Worm (Caenorhabditis elegans): ENCODE measurements around the gene F56D6.8.
"Not testable (repeated sequence)": the region's sequence is repeated elsewhere in the genome, so short reads cannot be mapped to it uniquely, and the experiment has no call there.

F56D6.8 gene

DNA sequence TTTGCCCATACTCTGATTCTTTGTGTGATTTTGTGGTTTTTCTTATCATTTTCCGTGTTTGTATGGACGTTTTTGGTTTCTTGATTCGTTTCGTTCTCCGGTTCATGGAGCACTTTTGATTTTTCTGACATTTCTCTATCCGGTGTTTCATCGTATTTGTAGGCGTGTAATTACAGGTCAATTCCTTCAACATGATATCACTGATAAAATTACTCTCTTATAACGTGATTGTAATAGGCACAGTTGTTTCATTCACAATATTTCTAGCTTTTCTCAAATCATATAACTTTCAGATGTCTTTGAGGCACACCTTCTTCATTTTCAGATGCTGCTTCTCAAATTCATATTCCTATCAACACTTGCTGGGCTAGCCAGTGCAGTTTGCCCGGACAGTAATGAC lies 38.2 kb upstream of the F56D6.8 start, which contains the start of gene clec-70:
TSS of gene clec-70 (plus strand) at position 301 of the 400 bp plus-strand sequence.
- TF ChIP-seq egl-13 (tag; optimal IDR thresholded peaks at IDR 0.05); unc-130 (tag; optimal IDR thresholded peaks at IDR 0.05); dpl-1 (GFP tag; optimal IDR thresholded peaks at IDR 0.05): not testable (repeated sequence)

DNA sequence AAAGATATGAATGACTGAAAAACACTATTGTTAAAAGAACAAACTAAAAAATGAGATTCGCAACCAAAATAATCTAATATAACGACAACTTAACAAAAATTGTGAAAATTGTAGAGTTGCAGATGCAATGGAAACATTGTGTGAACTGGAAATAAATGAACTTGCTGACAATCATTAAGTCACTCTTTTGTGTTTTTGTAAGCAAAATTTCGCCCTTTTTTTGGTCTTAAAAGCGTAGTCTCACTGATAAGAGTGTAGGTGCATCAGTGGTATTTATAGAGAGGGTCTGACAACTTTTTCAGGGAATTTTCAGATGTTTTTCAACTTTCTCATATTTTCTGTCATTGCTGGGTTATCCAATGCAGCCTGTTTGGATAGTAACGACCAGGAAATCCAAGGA lies 31.9 kb upstream of the F56D6.8 start, which contains the start of gene clec-68:
TSS of gene clec-68 (plus strand) at position 301 of the 400 bp plus-strand sequence.
- TF ChIP-seq mab-9 (GFP tag; IDR thresholded peaks at IDR 0.05), result no peak
- TF ChIP-seq ama-1 (optimal IDR thresholded peaks at IDR 0.05), result no peak
- TF ChIP-seq tbx-2 (tag; optimal IDR thresholded peaks at IDR 0.05), result no peak
- TF ChIP-seq grh-1 (GFP tag; IDR thresholded peaks at IDR 0.05), result no peak
- TF ChIP-seq ets-5 (GFP tag; IDR thresholded peaks at IDR 0.05), result no peak
- no peak for TF ChIP-seq lir-3 (tag; optimal IDR thresholded peaks at IDR 0.05; ENCODE audit: poor library complexity)
- no peak for TF ChIP-seq unc-98 (GFP tag; IDR thresholded peaks at IDR 0.05)
- no peak for TF ChIP-seq pag-3 (tag; optimal IDR thresholded peaks at IDR 0.05; ENCODE audit: borderline replicate concordance, insufficient read depth)
- no peak for TF ChIP-seq egl-27 (tag; optimal IDR thresholded peaks at IDR 0.05)
- TF ChIP-seq nhr-28 (tag; optimal IDR thresholded peaks at IDR 0.05), result no peak
- TF ChIP-seq fkh-8 (tag; optimal IDR thresholded peaks at IDR 0.05), result no peak
- TF ChIP-seq skn-1 (tag; optimal IDR thresholded peaks at IDR 0.05), result no peak
- TF ChIP-seq lin-39 (tag; optimal IDR thresholded peaks at IDR 0.05), result no peak

DNA sequence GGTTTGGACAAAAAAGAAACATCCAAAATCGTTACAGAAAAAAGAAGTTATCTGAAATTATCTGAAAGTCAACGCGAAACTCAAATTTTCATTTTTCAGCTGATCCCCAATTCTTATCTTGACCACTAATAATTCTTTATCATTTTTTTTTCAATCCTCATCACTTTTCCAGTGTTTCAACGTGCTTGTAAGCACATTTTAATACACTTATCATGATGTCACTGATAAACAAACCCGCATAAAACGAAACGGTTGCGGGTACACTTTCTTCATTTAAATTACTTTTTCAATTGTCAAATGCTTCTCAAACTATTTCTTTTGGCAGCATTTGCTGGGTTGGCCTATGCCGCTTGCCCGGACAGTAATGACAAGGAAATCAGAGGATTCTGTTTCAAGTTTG lies 27.7 kb upstream of the F56D6.8 start, which contains the start of gene clec-67:
TSS of gene clec-67 (plus strand) at position 268 of the 400 bp plus-strand sequence.
- no peak for TF ChIP-seq unc-30 (tag; optimal IDR thresholded peaks at IDR 0.05)
- no peak for TF ChIP-seq nhr-84 (tag; optimal IDR thresholded peaks at IDR 0.05)
- TF ChIP-seq pqm-1 (tag; optimal IDR thresholded peaks at IDR 0.05), result peak; percentile 21
- no peak for TF ChIP-seq dpl-1 (GFP tag; optimal IDR thresholded peaks at IDR 0.05)
- TF ChIP-seq pag-3 (tag; optimal IDR thresholded peaks at IDR 0.05; ENCODE audit: borderline replicate concordance, insufficient read depth), result no peak
- TF ChIP-seq elt-2 (tag; optimal IDR thresholded peaks at IDR 0.05), result peak; percentile 94

DNA sequence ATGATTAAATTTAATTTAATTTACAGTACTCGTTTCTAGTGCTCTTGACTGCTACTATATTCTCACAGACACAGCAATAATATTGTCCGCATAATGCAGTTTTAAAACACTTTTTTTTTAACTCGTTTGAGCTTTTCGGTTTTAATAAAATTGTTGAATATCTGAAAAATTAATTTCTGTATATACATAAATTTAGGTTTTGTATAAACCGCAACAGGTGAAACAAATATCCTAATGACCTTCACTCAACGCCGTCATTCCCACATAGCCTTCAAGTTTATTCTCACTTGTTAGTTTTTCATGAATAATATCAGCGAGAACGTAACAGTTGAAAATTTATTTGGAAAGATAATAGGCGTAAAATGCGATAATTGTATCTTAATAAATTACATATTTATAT lies 25.3 kb upstream of the F56D6.8 start, which contains the start of gene srz-19:
TSS of gene srz-19 (plus strand) at position 301 of the 400 bp plus-strand sequence.
- TF ChIP-seq lin-35 (GFP tag; optimal IDR thresholded peaks at IDR 0.05) (no peak), snu-23 (GFP tag; optimal IDR thresholded peaks at IDR 0.05) (no peak), pag-3 (tag; optimal IDR thresholded peaks at IDR 0.05; ENCODE audit: borderline replicate concordance, insufficient read depth) (no peak), unc-130 (tag; optimal IDR thresholded peaks at IDR 0.05) (no peak), swsn-7 (tag; optimal IDR thresholded peaks at IDR 0.05) (no peak), dsc-1 (tag; optimal IDR thresholded peaks at IDR 0.05) (no peak)

DNA sequence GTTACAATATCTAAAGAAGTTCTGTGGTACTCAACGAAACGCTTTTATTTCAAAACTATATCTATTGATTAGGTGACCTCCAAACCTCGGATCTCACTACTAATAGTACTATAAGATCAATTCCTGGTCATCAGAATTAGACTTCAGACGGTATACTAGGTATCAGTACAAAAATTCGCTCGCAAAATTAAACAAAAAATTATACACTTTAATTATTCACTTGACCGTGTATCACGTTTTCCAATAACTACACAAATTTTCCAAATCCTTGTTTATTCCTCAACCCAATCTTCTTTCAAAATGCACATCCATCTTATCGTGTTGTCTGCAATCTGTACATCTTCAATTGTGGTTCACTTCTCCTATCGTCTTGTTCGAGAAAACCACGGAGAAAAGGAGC lies 23.9 kb upstream of the F56D6.8 start, which contains the start of gene F56D6.23:
TSS of gene F56D6.23 (plus strand) at position 301 of the 400 bp plus-strand sequence.
- no peak for TF ChIP-seq fkh-8 (tag; optimal IDR thresholded peaks at IDR 0.05)
- TF ChIP-seq ama-1 (optimal IDR thresholded peaks at IDR 0.05), result no peak
- no peak for TF ChIP-seq aha-1 (tag; optimal IDR thresholded peaks at IDR 0.05)

DNA sequence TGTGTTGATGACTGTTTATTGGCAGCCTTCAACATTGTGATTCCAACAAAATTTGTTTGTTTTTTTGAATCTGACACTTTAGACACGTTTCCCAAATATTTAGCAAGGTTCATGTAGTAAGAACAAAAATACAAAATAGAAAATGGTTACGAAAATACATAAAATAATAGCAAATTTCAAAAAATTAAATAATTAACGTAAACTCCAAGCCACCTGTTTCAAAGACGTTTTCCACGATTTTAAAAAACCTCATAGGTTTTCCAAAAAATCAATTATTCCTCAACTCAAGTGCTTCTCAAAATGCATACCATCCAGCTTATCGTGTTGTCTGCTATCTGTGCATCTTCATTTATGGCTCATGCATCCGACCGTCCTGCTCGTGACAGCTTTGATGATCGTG lies 23.2 kb upstream of the F56D6.8 start, which contains the start of gene F56D6.14:
TSS of gene F56D6.14 (plus strand) at position 301 of the 400 bp plus-strand sequence.
- TF ChIP-seq vab-15 (tag; optimal IDR thresholded peaks at IDR 0.05) (no peak), aha-1 (tag; optimal IDR thresholded peaks at IDR 0.05) (no peak), F16B12.6 (tag; optimal IDR thresholded peaks at IDR 0.05) (no peak), nhr-76 (tag; optimal IDR thresholded peaks at IDR 0.05) (no peak), tlp-1 (tag; optimal IDR thresholded peaks at IDR 0.05) (no peak), nhr-11 (tag; optimal IDR thresholded peaks at IDR 0.05) (no peak), dsc-1 (tag; optimal IDR thresholded peaks at IDR 0.05) (no peak), ztf-11 (tag; optimal IDR thresholded peaks at IDR 0.05) (no peak), sptf-1 (tag; optimal IDR thresholded peaks at IDR 0.05) (no peak), lin-15B (tag; optimal IDR thresholded peaks at IDR 0.05) (no peak), lin-39 (tag; optimal IDR thresholded peaks at IDR 0.05) (no peak), efl-3 (GFP tag; optimal IDR thresholded peaks at IDR 0.05) (no peak), egl-27 (tag; optimal IDR thresholded peaks at IDR 0.05) (no peak), ceh-82 (tag; optimal IDR thresholded peaks at IDR 0.05) (no peak), pqm-1 (tag; optimal IDR thresholded peaks at IDR 0.05) (no peak), nhr-237 (tag; optimal IDR thresholded peaks at IDR 0.05) (no peak), fkh-10 (GFP tag; optimal IDR thresholded peaks at IDR 0.05) (no peak), lin-13 (GFP tag; optimal IDR thresholded peaks at IDR 0.05) (no peak), ceh-88 (GFP tag; IDR thresholded peaks at IDR 0.05) (no peak), xbp-1 (tag; optimal IDR thresholded peaks at IDR 0.05) (no peak)

Data from whole organism, L1 larva.